Fruit fly (Drosophila melanogaster): ENCODE results near the gene Cdk8.
A peak's percentile ranks its signal among the peaks of the same experiment; 100 is the strongest.

The Cdk8 gene

dm6 chr3L:9823797-9824196 lies 14.7 kb downstream of the Cdk8 start, which contains the start of gene Ilp5:
TSS of gene Ilp5 (minus strand) at chr3L:9823897.
- no peak for TF ChIP-seq prd (optimal IDR thresholded peaks at IDR 0.05)
- TF ChIP-seq prd (GFP tag; IDR thresholded peaks at IDR 0.05), result no peak
- no peak for TF ChIP-seq Myb (GFP tag; optimal IDR thresholded peaks at IDR 0.05)
- no peak for TF ChIP-seq CG4730 (GFP tag; IDR thresholded peaks at IDR 0.05)
- TF ChIP-seq scrt (GFP tag; optimal IDR thresholded peaks at IDR 0.05), result no peak
- TF ChIP-seq ara (GFP tag; IDR thresholded peaks at IDR 0.05), result no peak

dm6 chr3L:9821138-9821681 lies 17.3 kb downstream of the Cdk8 start:
- TF ChIP-seq Drgx (GFP tag; IDR thresholded peaks at IDR 0.05) (peak; percentile 38; the same call in 1 of the 2 replicates), CG13424 (tag; optimal IDR thresholded peaks at IDR 0.05) (no peak), CG3163 (GFP tag; optimal IDR thresholded peaks at IDR 0.05) (no peak), CG17912 (GFP tag; optimal IDR thresholded peaks at IDR 0.05) (no peak), chinmo (GFP tag; IDR thresholded peaks at IDR 0.05; ENCODE audit: partially characterized antibody) (0 out of 4 replicates have a peak, but pooled peaks have one; percentile 50), Gug (GFP tag; IDR thresholded peaks at IDR 0.05) (no peak), CG11456 (GFP tag; IDR thresholded peaks at IDR 0.05) (0 out of 3 replicates have a peak, but pooled peaks have one; percentile 30), Med (GFP tag) (peak; percentile 27), Dref (GFP tag; IDR thresholded peaks at IDR 0.05) (no peak), ttk (GFP tag; IDR thresholded peaks at IDR 0.05) (no peak), pan (optimal IDR thresholded peaks at IDR 0.05) (no peak), pan (GFP tag; optimal IDR thresholded peaks at IDR 0.05 in 1 of 2, IDR thresholded peaks at IDR 0.05 in 1 of 2) (peak in 1 of 2 experiments; percentile 4), grn (GFP tag; optimal IDR thresholded peaks at IDR 0.05) (peak; percentile 17), dm (GFP tag; optimal IDR thresholded peaks at IDR 0.05) (no peak), CG9727 (GFP tag; optimal IDR thresholded peaks at IDR 0.05) (no peak)

- TF ChIP-seq Rfx (GFP tag; IDR thresholded peaks at IDR 0.05) (0 out of 2 replicates have a peak, but pooled peaks have one; percentile 15), CG10959 (GFP tag; IDR thresholded peaks at IDR 0.05) (0 out of 2 replicates have a peak, but pooled peaks have one; percentile 30), CG2889 (GFP tag; IDR thresholded peaks at IDR 0.05) (no peak), cwo (GFP tag; optimal IDR thresholded peaks at IDR 0.05) (no peak), Ets65A (GFP tag) (peak; percentile 36), CG31365 (tag; optimal IDR thresholded peaks at IDR 0.05) (peak; percentile 49), D19A (tag; optimal IDR thresholded peaks at IDR 0.05) (no peak), dysf (GFP tag; IDR thresholded peaks at IDR 0.05) (no peak), stwl (tag; optimal IDR thresholded peaks at IDR 0.05) (peak; percentile 10), Ets97D (GFP tag; optimal IDR thresholded peaks at IDR 0.05) (peak; percentile 75), Med (GFP tag) (peak; percentile 77), Dip3 (GFP tag; optimal IDR thresholded peaks at IDR 0.05) (no peak), zen (tag; optimal IDR thresholded peaks at IDR 0.05) (peak; percentile 38), CG4404 (GFP tag; IDR thresholded peaks at IDR 0.05) (no peak), YL-1 (GFP tag; optimal IDR thresholded peaks at IDR 0.05) (no peak), CG2678 (tag; optimal IDR thresholded peaks at IDR 0.05) (no peak), crol (GFP tag; IDR thresholded peaks at IDR 0.05) (0 out of 2 replicates have a peak, but pooled peaks have one; percentile 46), psq (GFP tag; optimal IDR thresholded peaks at IDR 0.05) (no peak), pzg (GFP tag; optimal IDR thresholded peaks at IDR 0.05) (no peak), slbo (GFP tag; IDR thresholded peaks at IDR 0.05) (0 out of 2 replicates have a peak, but pooled peaks have one; percentile 16), CG9727 (GFP tag; optimal IDR thresholded peaks at IDR 0.05) (no peak), fd3F (GFP tag; optimal IDR thresholded peaks at IDR 0.05) (no peak), phol (tag; optimal IDR thresholded peaks at IDR 0.05) (peak; percentile 64), usp (GFP tag; optimal IDR thresholded peaks at IDR 0.05) (no peak), CG10543 (GFP tag; optimal IDR thresholded peaks at IDR 0.05) (no peak), CG7271 (tag; optimal IDR thresholded peaks at IDR 0.05) (peak; percentile 79)
Measured at dm6 chr3L:9820248-9820647, 18.2 kb downstream of the Cdk8 start.

Measured in whole organism, embryonic.